Fruit fly (Drosophila melanogaster): ENCODE measurements around the gene CG32163.

DNA sequence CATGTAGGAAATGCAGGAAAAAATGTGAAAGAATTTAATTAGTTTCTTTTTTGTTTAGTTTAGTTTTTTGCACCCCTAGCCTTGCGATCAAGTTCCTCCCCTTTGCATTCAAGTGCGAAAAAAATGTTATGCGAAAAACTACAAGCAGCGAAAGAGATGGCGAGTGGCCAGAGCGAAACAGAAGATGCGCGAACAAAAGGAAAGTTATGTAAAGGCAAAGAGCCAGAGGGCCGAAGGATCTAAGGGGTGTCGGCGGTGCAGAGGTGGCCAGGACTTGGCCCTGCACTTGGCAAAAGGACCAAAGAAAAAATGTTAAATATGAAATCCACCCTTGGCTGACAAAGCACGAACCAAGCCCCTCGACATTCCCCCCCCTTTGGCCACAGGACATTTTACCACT, 47.1 kb downstream of the CG32163 start:
- TF ChIP-seq CG13204 (GFP tag; optimal IDR thresholded peaks at IDR 0.05) (no peak), CG8301 (tag; optimal IDR thresholded peaks at IDR 0.05) (no peak), Pif1A (GFP tag; optimal IDR thresholded peaks at IDR 0.05) (no peak), Pif1B (GFP tag; optimal IDR thresholded peaks at IDR 0.05) (no peak), D1 (tag; optimal IDR thresholded peaks at IDR 0.05) (no peak)
